Fruit fly (Drosophila melanogaster): ENCODE measurements around the gene CG13078.

The CG13078 gene

dm6 chr2L:19582185-19582584, 18.5 kb downstream of the CG13078 start, which contains the start of gene Hakai (continued):
- TF ChIP-seq grn (GFP tag; optimal IDR thresholded peaks at IDR 0.05) (no peak), CG7786 (GFP tag; optimal IDR thresholded peaks at IDR 0.05) (peak; percentile 49), CG10267 (tag; optimal IDR thresholded peaks at IDR 0.05) (peak; percentile 94), chif (GFP tag; optimal IDR thresholded peaks at IDR 0.05) (peak; percentile 23 to 67), Dip3 (GFP tag; optimal IDR thresholded peaks at IDR 0.05) (peak; percentile 65), tna (GFP tag; IDR thresholded peaks at IDR 0.05; ENCODE audit: partially characterized antibody) (peak; percentile 41; the same call in 1 of the 2 replicates), br (optimal IDR thresholded peaks at IDR 0.05) (no peak), Awh (GFP tag; IDR thresholded peaks at IDR 0.05) (no peak), pnt (GFP tag; optimal IDR thresholded peaks at IDR 0.05) (peak; percentile 70), Sry-δ (GFP tag; optimal IDR thresholded peaks at IDR 0.05) (peak; percentile 55), CG8944 (GFP tag; optimal IDR thresholded peaks at IDR 0.05) (peak; percentile 56), Chrac-16 (GFP tag; optimal IDR thresholded peaks at IDR 0.05) (peak; percentile 57), MESR4 (GFP tag; optimal IDR thresholded peaks at IDR 0.05) (peak; percentile 85), CG6175 (GFP tag; IDR thresholded peaks at IDR 0.05) (0 out of 3 replicates have a peak, but pooled peaks have one; percentile 50), CG17829 (tag; optimal IDR thresholded peaks at IDR 0.05) (peak; percentile 63), unpg (GFP tag; optimal IDR thresholded peaks at IDR 0.05) (peak; percentile 25), danr (GFP tag; IDR thresholded peaks at IDR 0.05) (peak; percentile 43; the same call in 1 of the 2 replicates), lab (GFP tag; optimal IDR thresholded peaks at IDR 0.05) (peak; percentile 59), CG4730 (GFP tag; IDR thresholded peaks at IDR 0.05) (no peak), CG10565 (GFP tag; optimal IDR thresholded peaks at IDR 0.05) (no peak), ranshi (GFP tag; IDR thresholded peaks at IDR 0.05) (peak; percentile 82), CG3163 (GFP tag; optimal IDR thresholded peaks at IDR 0.05) (peak; percentile 54), Stat92E (GFP tag; optimal IDR thresholded peaks at IDR 0.05) (no peak), CG7271 (tag; optimal IDR thresholded peaks at IDR 0.05) (peak; percentile 42), ATbp (GFP tag; optimal IDR thresholded peaks at IDR 0.05) (no peak), CG2712 (tag; optimal IDR thresholded peaks at IDR 0.05) (peak; percentile 47), esg (GFP tag; conservative IDR thresholded peaks at IDR 0.05) (peak; percentile 48), CG32532 (GFP tag; IDR thresholded peaks at IDR 0.05) (peak; percentile 63), CG9437 (GFP tag; optimal IDR thresholded peaks at IDR 0.05) (no peak), CG10462 (GFP tag; optimal IDR thresholded peaks at IDR 0.05) (no peak), Dll (GFP tag; IDR thresholded peaks at IDR 0.05; ENCODE audit: partially characterized antibody) (peak; percentile 62; the same call in 3 of the 4 replicates), CG12769 (tag; optimal IDR thresholded peaks at IDR 0.05) (no peak), luna (GFP tag; optimal IDR thresholded peaks at IDR 0.05) (peak; percentile 25), CG6791 (GFP tag; IDR thresholded peaks at IDR 0.05; ENCODE audit: partially characterized antibody) (peak; percentile 64; the same call in 2 of the 3 replicates), Drgx (GFP tag; IDR thresholded peaks at IDR 0.05) (peak; percentile 65), CG16813 (GFP tag; IDR thresholded peaks at IDR 0.05; ENCODE audit: partially characterized antibody) (peak; percentile 51), kay (GFP tag; optimal IDR thresholded peaks at IDR 0.05) (no peak), fd96Cb (tag; optimal IDR thresholded peaks at IDR 0.05) (peak; percentile 38), CG7372 (GFP tag; IDR thresholded peaks at IDR 0.05) (peak; percentile 46; the same call in 1 of the 2 replicates), hbn (GFP tag; IDR thresholded peaks at IDR 0.05; ENCODE audit: partially characterized antibody) (0 out of 2 replicates have a peak, but pooled peaks have one; percentile 44), CG13287 (GFP tag; IDR thresholded peaks at IDR 0.05; ENCODE audit: partially characterized antibody) (peak; percentile 65), crp (GFP tag; optimal IDR thresholded peaks at IDR 0.05) (peak in 1 of 2 experiments; percentile 72), CG11504 (tag; optimal IDR thresholded peaks at IDR 0.05) (peak; percentile 55), Spps (tag; optimal IDR thresholded peaks at IDR 0.05) (no peak), Hsf (GFP tag; optimal IDR thresholded peaks at IDR 0.05) (peak; percentile 53), CG9609 (GFP tag; optimal IDR thresholded peaks at IDR 0.05) (peak; percentile 64), gem (tag; optimal IDR thresholded peaks at IDR 0.05) (peak; percentile 36), CG17568 (GFP tag; optimal IDR thresholded peaks at IDR 0.05) (no peak), CG17385 (GFP tag; optimal IDR thresholded peaks at IDR 0.05) (peak; percentile 28)
